Worm (Caenorhabditis elegans) whole organism, late embryonic: ENCODE data around the gene dct-1.
A peak's percentile ranks its signal among the peaks of the same experiment; 100 is the strongest.

ENCODE experiments used
- K02D7.2 ChIP-seq: sonication (generic microtip); optimal IDR thresholded peaks from 2 replicates; lab custom pipeline; 2017; ENCODE audit warnings: mild to moderate bottlenecking, missing genetic modification characterization, missing compliant biosample characterization
- K09A11.1 ChIP-seq: sonication (generic microtip); optimal IDR thresholded peaks from 2 replicates; lab custom pipeline; 2017; ENCODE audit warnings: antibody characterized with exemption, mild to moderate bottlenecking, missing genetic modification characterization, missing compliant biosample characterization; ENCODE audit not compliant: insufficient read depth
- T23F11.4 ChIP-seq: fragments of 200-800 bp; sonication (Bioruptor generic); optimal IDR thresholded peaks from 2 replicates; lab custom pipeline; 2018; ENCODE audit warnings: mild to moderate bottlenecking, missing genetic modification characterization, missing compliant biosample characterization
- Y22D7AL.16 ChIP-seq: sonication (generic microtip); optimal IDR thresholded peaks from 2 replicates; lab custom pipeline; 2016; ENCODE audit warnings: missing genetic modification characterization, missing compliant biosample characterization
- ceh-14 ChIP-seq: sonication (generic microtip); optimal IDR thresholded peaks from 2 replicates; lab custom pipeline; 2016; ENCODE audit warnings: missing genotype, missing genetic modification characterization, missing compliant biosample characterization
- ceh-19 ChIP-seq: fragments of 200-800 bp; sonication (Bioruptor generic); optimal IDR thresholded peaks from 2 replicates; lab custom pipeline; 2018; ENCODE audit warnings: mild to moderate bottlenecking, missing genetic modification characterization, missing compliant biosample characterization
- ceh-2 ChIP-seq: sonication (generic microtip); optimal IDR thresholded peaks from 2 replicates; lab custom pipeline; 2016; ENCODE audit warnings: missing genotype, missing genetic modification characterization, missing compliant biosample characterization
- ceh-22 ChIP-seq: sonication (generic microtip); optimal IDR thresholded peaks from 2 replicates; lab custom pipeline; 2017; ENCODE audit warnings: missing biosample characterization, missing genetic modification characterization
- ceh-24 ChIP-seq: sonication (generic microtip); optimal IDR thresholded peaks from 2 replicates; lab custom pipeline; 2016; ENCODE audit warnings: mild to moderate bottlenecking, missing genetic modification characterization, missing compliant biosample characterization
- ceh-31 ChIP-seq: sonication (generic microtip); optimal IDR thresholded peaks from 2 replicates; lab custom pipeline; 2016; ENCODE audit warnings: missing genetic modification characterization, missing compliant biosample characterization
- ceh-48 ChIP-seq: sonication (generic microtip); optimal IDR thresholded peaks from 2 replicates; lab custom pipeline; 2016; ENCODE audit warnings: missing genetic modification characterization, inconsistent platforms, missing compliant biosample characterization
- ceh-6 ChIP-seq: fragments of 200-800 bp; sonication (Bioruptor generic); optimal IDR thresholded peaks from 2 replicates; lab custom pipeline; 2018; ENCODE audit warnings: mild to moderate bottlenecking, missing genetic modification characterization, missing compliant biosample characterization
- che-1 ChIP-seq: sonication (generic microtip); optimal IDR thresholded peaks from 2 replicates; lab custom pipeline; 2016; ENCODE audit warnings: mild to moderate bottlenecking, missing genetic modification characterization, missing compliant biosample characterization
- elt-2 ChIP-seq: sonication (generic microtip); optimal IDR thresholded peaks from 2 replicates; lab custom pipeline; 2016; ENCODE audit warnings: missing genetic modification reagents, missing genetic modification characterization, missing compliant biosample characterization
- ets-4 ChIP-seq: sonication (generic microtip); optimal IDR thresholded peaks from 2 replicates; lab custom pipeline; 2016; ENCODE audit warnings: missing genetic modification characterization, missing compliant biosample characterization
- eyg-1 ChIP-seq: sonication (generic microtip); optimal IDR thresholded peaks from 2 replicates; lab custom pipeline; 2016; ENCODE audit warnings: missing genotype, missing genetic modification characterization, missing compliant biosample characterization
- fkh-10 ChIP-seq: fragments of 150-350 bp; optimal IDR thresholded peaks from 2 replicates; lab custom pipeline; 2014; ENCODE audit warnings: missing biosample characterization, missing genetic modification reagents, missing genetic modification characterization
- fkh-6 ChIP-seq: sonication (generic microtip); optimal IDR thresholded peaks from 2 replicates; lab custom pipeline; 2016; ENCODE audit warnings: missing genetic modification characterization, missing compliant biosample characterization
- gmeb-2 ChIP-seq: sonication (generic microtip); optimal IDR thresholded peaks from 2 replicates; lab custom pipeline; 2016; ENCODE audit warnings: missing genetic modification characterization, inconsistent platforms, missing compliant biosample characterization
- hlh-30 ChIP-seq: sonication (generic microtip); optimal IDR thresholded peaks from 2 replicates; lab custom pipeline; 2017; ENCODE audit warnings: antibody characterized with exemption, missing genetic modification characterization, missing compliant biosample characterization; ENCODE audit not compliant: insufficient read depth
- hlh-6 ChIP-seq: sonication (generic microtip); optimal IDR thresholded peaks from 2 replicates; lab custom pipeline; 2016; ENCODE audit warnings: missing genotype, missing genetic modification characterization, missing compliant biosample characterization
- nfya-1 ChIP-seq: sonication (generic microtip); optimal IDR thresholded peaks from 2 replicates; lab custom pipeline; 2017; ENCODE audit warnings: missing genetic modification characterization, mild to moderate bottlenecking, missing compliant biosample characterization, antibody characterized with exemption, moderate library complexity
- nhr-232 ChIP-seq: sonication (generic microtip); optimal IDR thresholded peaks from 2 replicates; lab custom pipeline; 2016; ENCODE audit warnings: missing genetic modification characterization, missing compliant biosample characterization
- pag-3 ChIP-seq: sonication (generic microtip); optimal IDR thresholded peaks from 2 replicates; lab custom pipeline; 2016; ENCODE audit warnings: missing compliant biosample characterization, missing genetic modification characterization, borderline replicate concordance
- pha-2 ChIP-seq: sonication (generic microtip); optimal IDR thresholded peaks from 2 replicates; lab custom pipeline; 2017; ENCODE audit warnings: mild to moderate bottlenecking, missing genetic modification characterization, missing compliant biosample characterization
- pqm-1 ChIP-seq: sonication (generic microtip); optimal IDR thresholded peaks from 2 replicates; lab custom pipeline; 2016; ENCODE audit warnings: missing genetic modification characterization, missing compliant biosample characterization
- pros-1 ChIP-seq: fragments of 150-350 bp; optimal IDR thresholded peaks from 2 replicates; lab custom pipeline; 2014; ENCODE audit warnings: missing biosample characterization, missing genetic modification reagents, missing genetic modification characterization
- ref-2 ChIP-seq: sonication (generic microtip); optimal IDR thresholded peaks from 2 replicates; lab custom pipeline; 2016; ENCODE audit warnings: missing genetic modification characterization, missing compliant biosample characterization
- rnt-1 ChIP-seq: sonication (generic microtip); optimal IDR thresholded peaks from 2 replicates; lab custom pipeline; 2016; ENCODE audit warnings: missing genetic modification characterization, missing compliant biosample characterization
- sdc-2 ChIP-seq: sonication (generic microtip); optimal IDR thresholded peaks from 2 replicates; lab custom pipeline; 2016; ENCODE audit warnings: missing genotype, missing genetic modification characterization, missing compliant biosample characterization
- sox-4 ChIP-seq: sonication (generic microtip); optimal IDR thresholded peaks from 2 replicates; lab custom pipeline; 2017; ENCODE audit warnings: mild to moderate bottlenecking, missing genetic modification characterization, inconsistent platforms, missing compliant biosample characterization
- tbx-2 ChIP-seq: sonication (generic microtip); optimal IDR thresholded peaks from 2 replicates; lab custom pipeline; 2016; ENCODE audit warnings: missing genetic modification characterization, missing compliant biosample characterization
- tbx-7 ChIP-seq: sonication (generic microtip); optimal IDR thresholded peaks from 2 replicates; lab custom pipeline; 2016; ENCODE audit warnings: missing genotype, missing genetic modification characterization, missing compliant biosample characterization
- ttx-3 ChIP-seq: sonication (generic microtip); optimal IDR thresholded peaks from 2 replicates; lab custom pipeline; 2016; ENCODE audit warnings: missing genetic modification reagents, missing genetic modification characterization, missing compliant biosample characterization
- unc-55 ChIP-seq: sonication (generic microtip); optimal IDR thresholded peaks from 2 replicates; lab custom pipeline; 2017; ENCODE audit warnings: missing biosample characterization, missing genetic modification reagents, missing genetic modification characterization
- zip-5 ChIP-seq: sonication (generic microtip); optimal IDR thresholded peaks from 2 replicates; lab custom pipeline; 2016; ENCODE audit warnings: missing genetic modification characterization, missing compliant biosample characterization

Gene dct-1

DNA sequence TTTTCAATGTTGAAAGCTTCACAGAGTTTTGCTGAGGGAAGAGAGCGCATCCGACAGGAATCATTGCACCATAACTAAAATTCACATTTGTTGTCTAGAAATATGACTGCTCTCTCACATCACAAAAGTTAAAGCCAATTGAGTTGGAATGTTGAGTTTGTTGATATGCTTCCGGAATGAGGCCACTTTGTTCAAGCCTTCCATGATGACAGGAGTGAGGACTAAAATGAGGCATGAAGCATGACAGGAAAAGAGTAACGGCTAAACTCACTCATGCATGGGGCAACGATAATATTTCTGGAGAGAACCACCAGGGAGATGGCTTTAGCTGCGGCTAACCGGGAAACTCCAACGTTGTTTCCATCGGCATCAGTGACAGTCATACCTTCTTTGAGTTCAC lies 2.3 kb downstream of the dct-1 start:
- TF ChIP-seq K09A11.1 (tag; lab: Kevin White, UChicago) = no peak
- no peak for TF ChIP-seq hlh-6 (tag; lab: Kevin White, UChicago)
- TF ChIP-seq K02D7.2 = no peak
- no peak for TF ChIP-seq ets-4 (tag; lab: Kevin White, UChicago)
- TF ChIP-seq fkh-10 (GFP tag; lab: Kevin White, UChicago) = no peak
- no peak for TF ChIP-seq nfya-1
- no peak for TF ChIP-seq zip-5 (tag; lab: Kevin White, UChicago)
- TF ChIP-seq pag-3 (tag; lab: Kevin White, UChicago) = no peak
- no peak for TF ChIP-seq sdc-2 (tag; lab: Kevin White, UChicago)

DNA sequence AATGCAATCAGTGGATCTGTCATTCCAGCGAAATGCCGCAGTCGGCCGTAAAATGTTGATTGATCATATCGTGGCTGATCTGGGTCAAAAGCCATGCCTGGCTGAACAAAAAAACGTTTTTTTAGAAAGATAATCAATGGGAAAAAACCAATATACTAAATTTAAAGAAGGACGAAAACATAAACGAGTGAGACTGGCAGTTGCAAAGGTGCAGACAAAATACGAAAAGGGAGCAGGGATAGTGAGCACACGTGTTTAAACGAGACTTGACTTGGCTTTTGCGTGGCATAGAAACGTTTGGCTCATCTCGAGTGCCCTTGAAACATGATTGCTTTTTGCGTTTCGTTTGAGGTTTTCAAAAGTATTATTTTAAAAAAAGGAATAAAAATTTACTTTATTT lies 4.0 kb downstream of the dct-1 start, which contains the start of gene sfxn-2:
TSS of gene sfxn-2 (minus strand) at position 101 of the 400 bp plus-strand sequence.
- TF ChIP-seq ceh-48 (tag; lab: Kevin White, UChicago) = no peak

DNA sequence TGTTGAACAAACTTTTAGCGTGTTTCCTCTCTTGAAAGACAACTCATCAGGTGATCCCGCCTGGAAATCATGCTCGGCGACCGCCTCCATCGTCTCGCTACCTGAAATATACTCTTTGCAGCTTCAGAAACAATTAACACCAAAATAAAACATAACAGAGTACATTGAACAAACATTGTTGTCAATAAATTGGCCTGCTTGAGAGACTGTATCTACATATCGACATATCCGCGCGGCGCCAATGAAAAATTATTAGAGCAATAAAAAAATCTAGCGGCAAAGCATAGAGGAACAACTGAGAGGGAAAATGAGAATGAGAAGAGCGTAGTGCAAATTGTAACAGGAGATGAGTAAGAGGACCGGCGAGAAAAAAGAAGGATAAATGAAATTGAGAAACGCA lies 7.5 kb downstream of the dct-1 start, which contains the start of gene sem-5:
TSS of gene sem-5 (minus strand) at position 101 of the 400 bp plus-strand sequence.
- TF ChIP-seq sox-4 (peak; percentile 13), pros-1 (tag; lab: Kevin White, UChicago) (no peak), ceh-14 (tag; lab: Kevin White, UChicago) (no peak), fkh-6 (tag; lab: Kevin White, UChicago) (no peak), che-1 (tag; lab: Kevin White, UChicago) (no peak)

DNA sequence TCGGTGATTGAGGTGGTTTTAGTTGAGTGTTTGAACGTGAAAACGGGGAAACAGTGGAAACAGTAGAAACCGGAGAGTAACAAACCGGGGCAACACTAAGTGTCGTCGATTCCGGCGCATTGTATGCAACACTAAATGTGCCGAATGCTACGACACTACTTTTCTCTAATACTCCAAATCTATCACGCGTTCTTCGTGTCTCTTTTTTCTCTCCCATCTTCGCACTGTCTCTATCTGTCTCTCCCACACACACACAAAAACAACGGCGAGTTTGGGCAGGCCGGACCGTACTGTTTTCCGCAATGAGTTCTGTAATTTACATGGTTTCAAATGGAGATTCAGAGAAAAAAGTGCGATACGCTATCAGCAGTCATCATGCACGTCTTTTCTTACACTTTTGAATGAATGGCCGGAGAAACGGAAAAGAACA lies 7.9 kb downstream of the dct-1 start:
- TF ChIP-seq ttx-3 (tag; lab: Kevin White, UChicago) (no peak), tbx-2 (tag; lab: Kevin White, UChicago) (peak; percentile 42), T23F11.4 (GFP tag; lab: Kevin White, UChicago) (peak; percentile 27), ceh-22 (no peak), ceh-2 (no peak), ceh-31 (peak; percentile 6), tbx-7 (tag; lab: Kevin White, UChicago) (no peak), hlh-30 (peak; percentile 29), pqm-1 (peak; percentile 44), ref-2 (tag; lab: Kevin White, UChicago) (peak; percentile 37), elt-2 (peak; percentile 89)

- TF ChIP-seq nhr-232 (no peak), unc-55 (GFP tag; lab: Kevin White, UChicago) (peak; percentile 7), ttx-3 (tag; lab: Kevin White, UChicago) (no peak), ceh-6 (GFP tag; lab: Kevin White, UChicago) (no peak), gmeb-2 (tag; lab: Kevin White, UChicago) (no peak), ceh-14 (tag; lab: Kevin White, UChicago) (no peak)
- TF ChIP-seq, all 69 proteins: peak for 1
Observed at ce11 chrX:7964022-7964421, 9.9 kb downstream of the dct-1 start.

- TF ChIP-seq ceh-19 (GFP tag; lab: Kevin White, UChicago) = no peak
- peak; percentile 6 for TF ChIP-seq rnt-1
Observed at ce11 chrX:7965449-7965848, 11.3 kb downstream of the dct-1 start.

ce11 chrX:7968537-7968936 lies 14.4 kb downstream of the dct-1 start:
- TF ChIP-seq pros-1 (tag; lab: Kevin White, UChicago) (no peak), pha-2 (tag; lab: Kevin White, UChicago) (no peak), nhr-232 (no peak), Y22D7AL.16 (tag; lab: Kevin White, UChicago) (no peak), sox-4 (no peak), eyg-1 (tag; lab: Kevin White, UChicago) (no peak), che-1 (tag; lab: Kevin White, UChicago) (no peak), ref-2 (tag; lab: Kevin White, UChicago) (no peak), ceh-24 (tag; lab: Kevin White, UChicago) (no peak)
- TF ChIP-seq, all 69 proteins: peak for 0
